Fruit fly (Drosophila melanogaster) whole organism, embryonic: ENCODE results near the gene Sec63.

ENCODE experiments used
- B-H1 ChIP-seq: fragments of 200-800 bp; sonication (Bioruptor generic); IDR thresholded peaks from 3 replicates; pipeline ENCODE4 v1.3.6; 2022; ENCODE audit warnings: missing biosample characterization, missing genetic modification characterization
- CG10654 ChIP-seq: fragments of 200-800 bp; sonication (Bioruptor generic); optimal IDR thresholded peaks from 2 replicates; lab custom pipeline; 2016; ENCODE audit warnings: missing biosample characterization, missing genetic modification characterization
- CG13424 ChIP-seq: fragments of 200-800 bp; sonication (Bioruptor generic); optimal IDR thresholded peaks from 2 replicates; lab custom pipeline; 2019; ENCODE audit warnings: missing biosample characterization, mild to moderate bottlenecking, missing genetic modification characterization, moderate library complexity
- CG13775 ChIP-seq: fragments of 200-800 bp; sonication (Bioruptor generic); optimal IDR thresholded peaks from 3 replicates; lab custom pipeline; 2017; ENCODE audit warnings: missing biosample characterization, mild to moderate bottlenecking, missing genetic modification characterization
- CG14710 ChIP-seq: fragments of 200-800 bp; sonication (Bioruptor generic); optimal IDR thresholded peaks from 3 replicates; lab custom pipeline; 2019; ENCODE audit warnings: missing biosample characterization, mild to moderate bottlenecking, missing genetic modification characterization, moderate library complexity
- CG17912 ChIP-seq: fragments of 200-800 bp; sonication (Bioruptor generic); optimal IDR thresholded peaks from 2 replicates; lab custom pipeline; 2018; ENCODE audit warnings: missing biosample characterization, mild to moderate bottlenecking, missing genetic modification characterization
- CG2712 ChIP-seq: fragments of 200-800 bp; optimal IDR thresholded peaks from 3 replicates; lab custom pipeline; 2019; ENCODE audit warnings: missing biosample characterization, mild to moderate bottlenecking, missing genetic modification characterization, moderate library complexity
- CG30020 ChIP-seq: fragments of 200-800 bp; optimal IDR thresholded peaks from 2 replicates; lab custom pipeline; 2019; ENCODE audit warnings: missing biosample characterization, mild to moderate bottlenecking, missing genetic modification characterization, moderate library complexity
- CG31441 ChIP-seq: fragments of 200-800 bp; sonication (Bioruptor generic); IDR thresholded peaks from 2 replicates; pipeline ENCODE4 v1.3.6; 2022; ENCODE audit warnings: missing biosample characterization, missing genetic modification characterization
- CG3281 ChIP-seq: fragments of 200-800 bp; sonication (Bioruptor generic); optimal IDR thresholded peaks from 3 replicates; lab custom pipeline; 2017; ENCODE audit warnings: missing biosample characterization, mild to moderate bottlenecking, missing genetic modification characterization
- CG4854 ChIP-seq: fragments of 200-800 bp; sonication (Bioruptor generic); optimal IDR thresholded peaks from 2 replicates; lab custom pipeline; 2016; ENCODE audit warnings: missing biosample characterization, missing genetic modification characterization, inconsistent platforms
- CG7357 ChIP-seq: fragments of 200-800 bp; sonication (Bioruptor generic); IDR thresholded peaks from 3 replicates; pipeline ENCODE4 v1.3.6; 2022; ENCODE audit warnings: missing biosample characterization, missing genetic modification characterization
- CG7556 ChIP-seq: fragments of 200-800 bp; sonication (Bioruptor generic); optimal IDR thresholded peaks from 2 replicates; lab custom pipeline; 2017; ENCODE audit warnings: missing biosample characterization, mild to moderate bottlenecking, missing genetic modification characterization
- CG7928 ChIP-seq: fragments of 200-800 bp; sonication (Bioruptor generic); optimal IDR thresholded peaks from 2 replicates; lab custom pipeline; 2017; ENCODE audit warnings: missing biosample characterization, mild to moderate bottlenecking, missing genetic modification characterization
- CG9609 ChIP-seq: fragments of 200-800 bp; sonication (Bioruptor generic); optimal IDR thresholded peaks from 3 replicates; lab custom pipeline; 2016; ENCODE audit warnings: missing biosample characterization, missing genetic modification characterization
- Camta ChIP-seq: fragments of 200-800 bp; sonication (Bioruptor generic); optimal IDR thresholded peaks from 2 replicates; lab custom pipeline; 2016; ENCODE audit warnings: missing biosample characterization, missing genetic modification characterization
- Deaf1 ChIP-seq: fragments of 200-800 bp; optimal IDR thresholded peaks from 3 replicates; lab custom pipeline; 2019; ENCODE audit warnings: missing biosample characterization, mild to moderate bottlenecking, missing genetic modification characterization, moderate library complexity
- Dfd ChIP-seq, 2 experiments: fragments of >200 bp; optimal IDR thresholded peaks; 2 replicates each; lab custom pipeline; 2017; ENCODE audit warnings: missing biosample characterization in 2 of 2, missing genetic modification characterization in 2 of 2
- Dref ChIP-seq: fragments of 200-800 bp; sonication (Bioruptor generic); IDR thresholded peaks from 2 replicates; pipeline ENCODE4 v1.3.6; 2022; ENCODE audit warnings: missing biosample characterization, missing genetic modification characterization
- E2f1 ChIP-seq: fragments of 200-800 bp; sonication (Bioruptor generic); IDR thresholded peaks from 2 replicates; pipeline ENCODE4 v1.3.6; 2022; ENCODE audit warnings: missing biosample characterization, missing genetic modification characterization
- E2f2 ChIP-seq: fragments of 200-800 bp; sonication (Bioruptor generic); IDR thresholded peaks from 2 replicates; pipeline ENCODE4 v1.3.6; 2022; ENCODE audit warnings: missing biosample characterization, missing genetic modification characterization
- Gsc ChIP-seq: fragments of 200-800 bp; sonication (Bioruptor generic); IDR thresholded peaks from 2 replicates; pipeline ENCODE4 v1.3.6; 2022; ENCODE audit warnings: missing biosample characterization, missing genetic modification characterization
- HHEX ChIP-seq: fragments of 200-800 bp; sonication (Bioruptor generic); optimal IDR thresholded peaks from 3 replicates; lab custom pipeline; 2017; ENCODE audit warnings: missing biosample characterization, mild to moderate bottlenecking, missing genetic modification characterization, missing genetic modification reagents
- Hmr ChIP-seq: fragments of 200-800 bp; sonication (Bioruptor generic); optimal IDR thresholded peaks from 3 replicates; lab custom pipeline; 2017; ENCODE audit warnings: mild to moderate bottlenecking, missing biosample characterization, missing genetic modification reagents, missing genetic modification characterization
- Hr78 ChIP-seq, 2 experiments: fragments of 200-800 bp in 1 of 2; fragments of >200 bp in 1 of 2; sonication (Bioruptor generic) in 1 of 2; optimal IDR thresholded peaks; 2 replicates each; lab custom pipeline; 2017 to 2019; ENCODE audit warnings: missing biosample characterization in 2 of 2, missing genetic modification characterization in 2 of 2, mild to moderate bottlenecking in 1 of 2, moderate library complexity in 1 of 2
- Hsf ChIP-seq: fragments of 200-800 bp; sonication (Bioruptor generic); optimal IDR thresholded peaks from 3 replicates; lab custom pipeline; 2016; ENCODE audit warnings: missing biosample characterization, missing genetic modification characterization
- Lpt ChIP-seq: fragments of >200 bp; optimal IDR thresholded peaks from 2 replicates; lab custom pipeline; 2018; ENCODE audit warnings: missing biosample characterization, missing genetic modification characterization
- Meics ChIP-seq: fragments of 200-800 bp; sonication (Bioruptor generic); optimal IDR thresholded peaks from 2 replicates; lab custom pipeline; 2017; ENCODE audit warnings: missing biosample characterization, mild to moderate bottlenecking, missing genetic modification characterization
- Sry-δ ChIP-seq: fragments of 200-800 bp; sonication (Bioruptor generic); optimal IDR thresholded peaks from 2 replicates; lab custom pipeline; 2016; ENCODE audit warnings: missing biosample characterization, missing genetic modification characterization
- Xrp1 ChIP-seq: fragments of 200-800 bp; sonication (Bioruptor generic); IDR thresholded peaks from 2 replicates; pipeline ENCODE4 v1.3.6; 2022; ENCODE audit warnings: missing biosample characterization, missing genetic modification characterization
- ash1 ChIP-seq: fragments of 200-800 bp; sonication (Bioruptor generic); optimal IDR thresholded peaks from 2 replicates; lab custom pipeline; 2018; ENCODE audit warnings: missing biosample characterization, mild to moderate bottlenecking, missing genetic modification characterization
- ato ChIP-seq: fragments of 200-800 bp; sonication (Bioruptor generic); IDR thresholded peaks from 2 replicates; pipeline ENCODE4 v1.3.6; 2022; ENCODE audit warnings: missing biosample characterization, missing genetic modification characterization; ENCODE audit not compliant: partially characterized antibody
- cato ChIP-seq: fragments of 200-800 bp; sonication (Bioruptor generic); optimal IDR thresholded peaks from 2 replicates; lab custom pipeline; 2016; ENCODE audit warnings: missing biosample characterization, missing genetic modification characterization, borderline replicate concordance
- crp ChIP-seq, 2 experiments: fragments of 200-800 bp; sonication (Bioruptor generic); optimal IDR thresholded peaks; 2 replicates in 1 of 2; 3 replicates in 1 of 2; lab custom pipeline; 2017; ENCODE audit warnings: missing biosample characterization in 2 of 2, missing genetic modification characterization in 2 of 2, mild to moderate bottlenecking in 1 of 2, moderate library complexity in 1 of 2
- dan ChIP-seq: fragments of 200-800 bp; sonication (Bioruptor generic); IDR thresholded peaks from 2 replicates; pipeline ENCODE4 v1.3.6; 2022; ENCODE audit warnings: missing biosample characterization, missing genetic modification characterization
- dpn ChIP-seq, 2 experiments: fragments of 200-800 bp; sonication (Bioruptor generic); optimal IDR thresholded peaks; 3 replicates each; lab custom pipeline; 2016; ENCODE audit warnings: missing biosample characterization in 2 of 2, missing genetic modification characterization in 2 of 2
- dysf ChIP-seq: fragments of 200-800 bp; sonication (Bioruptor generic); IDR thresholded peaks from 3 replicates; pipeline ENCODE4 v1.3.6; 2022; ENCODE audit warnings: missing biosample characterization, missing genetic modification characterization
- eyg ChIP-seq: fragments of 200-800 bp; sonication (Bioruptor generic); optimal IDR thresholded peaks from 3 replicates; lab custom pipeline; 2016; ENCODE audit warnings: missing biosample characterization, missing genetic modification characterization
- fd96Cb ChIP-seq: fragments of 200-800 bp; sonication (Bioruptor generic); optimal IDR thresholded peaks from 2 replicates; lab custom pipeline; 2018; ENCODE audit warnings: missing biosample characterization, mild to moderate bottlenecking, missing genetic modification characterization, moderate library complexity
- ftz-f1 ChIP-seq: fragments of 200-800 bp; sonication (Bioruptor generic); optimal IDR thresholded peaks from 2 replicates; lab custom pipeline; 2016; ENCODE audit warnings: missing biosample characterization, missing genetic modification characterization
- gsb ChIP-seq: fragments of 200-800 bp; sonication (Bioruptor generic); IDR thresholded peaks from 2 replicates; pipeline ENCODE4 v1.3.6; 2022; ENCODE audit warnings: missing biosample characterization, missing genetic modification characterization
- klu ChIP-seq: fragments of 200-800 bp; sonication (Bioruptor generic); IDR thresholded peaks from 2 replicates; pipeline ENCODE4 v1.3.6; 2022; ENCODE audit warnings: missing biosample characterization, missing genetic modification characterization
- lmd ChIP-seq: fragments of 200-800 bp; sonication (Bioruptor generic); IDR thresholded peaks from 2 replicates; pipeline ENCODE4 v1.3.6; 2022; ENCODE audit warnings: missing biosample characterization, missing genetic modification characterization
- phol ChIP-seq: fragments of 200-800 bp; sonication (Bioruptor generic); optimal IDR thresholded peaks from 3 replicates; lab custom pipeline; 2018; ENCODE audit warnings: missing biosample characterization, mild to moderate bottlenecking, missing genetic modification characterization, moderate library complexity
- scrt ChIP-seq: fragments of 200-800 bp; sonication (Bioruptor generic); optimal IDR thresholded peaks from 2 replicates; lab custom pipeline; 2018; ENCODE audit warnings: missing biosample characterization, mild to moderate bottlenecking, missing genetic modification characterization, moderate library complexity
- sd ChIP-seq: fragments of 200-800 bp; sonication (Bioruptor generic); optimal IDR thresholded peaks from 3 replicates; lab custom pipeline; 2018; ENCODE audit warnings: missing biosample characterization, mild to moderate bottlenecking, missing genetic modification characterization, moderate library complexity
- seq ChIP-seq: fragments of 200-800 bp; sonication (Bioruptor generic); IDR thresholded peaks from 2 replicates; pipeline ENCODE4 v1.3.6; 2022; ENCODE audit warnings: missing biosample characterization, missing genetic modification characterization
- sima ChIP-seq: fragments of 200-800 bp; sonication (Bioruptor generic); optimal IDR thresholded peaks from 2 replicates; lab custom pipeline; 2016; ENCODE audit warnings: missing biosample characterization, missing genetic modification characterization
- sr ChIP-seq: fragments of 200-800 bp; sonication (Bioruptor generic); IDR thresholded peaks from 3 replicates; pipeline ENCODE4 v1.3.6; 2022; ENCODE audit warnings: missing biosample characterization, missing genetic modification characterization
- twi ChIP-seq: fragments of 200-800 bp; optimal IDR thresholded peaks from 2 replicates; lab custom pipeline; 2019; ENCODE audit warnings: missing biosample characterization, mild to moderate bottlenecking, missing genetic modification characterization, moderate library complexity

Sec63 gene

DNA sequence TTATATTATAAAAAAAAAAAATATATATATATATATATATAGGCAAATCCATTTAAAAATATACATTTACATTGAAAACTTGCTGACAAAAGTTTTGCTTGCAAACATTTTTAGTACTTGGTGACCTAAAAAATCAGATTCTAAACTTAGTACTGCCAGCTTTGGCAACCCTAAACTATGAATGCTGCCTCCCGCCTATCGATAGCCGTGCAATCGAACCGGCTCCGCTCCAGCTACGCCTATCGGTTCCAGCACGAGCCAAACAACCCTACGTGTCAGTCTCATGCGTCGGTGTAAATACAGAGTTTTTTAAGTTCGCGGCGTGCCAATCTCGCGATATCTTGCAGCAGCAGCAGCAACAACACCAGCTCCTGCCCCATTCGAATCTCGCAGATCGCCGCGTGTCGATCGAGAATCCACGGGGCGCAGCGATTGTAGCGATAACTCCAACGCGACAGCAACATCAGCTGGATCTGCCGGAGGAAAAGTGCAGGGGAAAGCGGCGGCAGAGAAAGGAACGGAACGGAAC, at the start of gene Sec63:
TSS of gene Sec63 (plus strand) at position 238 of the 529 bp plus-strand sequence.
- TF ChIP-seq ash1 (no peak), Camta (GFP tag; lab: Kevin White, UChicago) (no peak), E2f1 (GFP tag; lab: Robert Waterston, UW) (no peak; the same call in 1 of the 2 replicates), crp (GFP tag; optimal IDR thresholded peaks at IDR 0.05; lab: Kevin White, UChicago) (peak in 1 of 2 experiments; percentile 74), sima (GFP tag; lab: Kevin White, UChicago) (no peak), Hr78 (GFP tag; optimal IDR thresholded peaks at IDR 0.05; lab: Kevin White, UChicago) (no peak), sr (no peak), CG7357 (0 out of 3 replicates have a peak, but pooled peaks have one; percentile 24), ftz-f1 (GFP tag; lab: Kevin White, UChicago) (no peak), Dfd (GFP tag; optimal IDR thresholded peaks at IDR 0.05; lab: Kevin White, UChicago) (no peak), CG7928 (no peak), dysf (GFP tag; lab: Robert Waterston, UW) (no peak; the same call in 2 of the 3 replicates), Gsc (GFP tag; lab: Robert Waterston, UW) (no peak), lmd (GFP tag; lab: Robert Waterston, UW) (peak; percentile 56; the same call in 1 of the 2 replicates), E2f2 (GFP tag; lab: Robert Waterston, UW) (peak; percentile 53; the same call in 1 of the 2 replicates), CG17912 (GFP tag; lab: Kevin White, UChicago) (peak; percentile 28), seq (GFP tag; lab: Robert Waterston, UW) (no peak), cato (peak; percentile 36), klu (GFP tag; lab: Robert Waterston, UW) (no peak), Xrp1 (GFP tag; lab: Robert Waterston, UW) (peak; percentile 71), CG4854 (no peak), CG31441 (GFP tag; lab: Robert Waterston, UW) (peak; percentile 51; the same call in 1 of the 2 replicates), dan (GFP tag; lab: Robert Waterston, UW) (no peak), CG30020 (tag; lab: Kevin White, UChicago) (peak; percentile 12), CG13775 (GFP tag; lab: Kevin White, UChicago) (peak; percentile 48), sd (tag; lab: Kevin White, UChicago) (peak; percentile 19), Hsf (GFP tag; lab: Kevin White, UChicago) (peak; percentile 38), B-H1 (no peak), CG13424 (tag; lab: Kevin White, UChicago) (peak; percentile 68), Meics (GFP tag; lab: Kevin White, UChicago) (peak; percentile 69), Lpt (no peak), dpn (GFP tag; optimal IDR thresholded peaks at IDR 0.05; lab: Kevin White, UChicago) (peak; percentile 41 to 63), Dref (GFP tag; lab: Robert Waterston, UW) (peak; percentile 95), CG2712 (peak; percentile 31), Deaf1 (tag; lab: Kevin White, UChicago) (no peak), HHEX (GFP tag; lab: Kevin White, UChicago) (peak; percentile 34), eyg (no peak), fd96Cb (tag; lab: Kevin White, UChicago) (peak; percentile 7), gsb (GFP tag; lab: Robert Waterston, UW) (no peak; the same call in 1 of the 2 replicates), ato (GFP tag; lab: Robert Waterston, UW) (peak; percentile 54; the same call in 1 of the 2 replicates), scrt (no peak), CG10654 (GFP tag; lab: Kevin White, UChicago) (no peak), CG3281 (GFP tag; lab: Kevin White, UChicago) (peak; percentile 58), CG7556 (GFP tag; lab: Kevin White, UChicago) (no peak), phol (tag; lab: Kevin White, UChicago) (peak; percentile 82), twi (no peak), CG9609 (peak; percentile 10), CG14710 (tag; lab: Kevin White, UChicago) (no peak), Sry-δ (GFP tag; lab: Kevin White, UChicago) (peak; percentile 77), Hmr (GFP tag; lab: Kevin White, UChicago) (peak; percentile 67)
